Worm (Caenorhabditis elegans) whole organism, L1 larva: ENCODE data around the gene F45F2.9.

Experiments used
- C04F5.9 ChIP-seq: sonication (generic microtip); optimal IDR thresholded peaks from 2 replicates; lab custom pipeline; 2016; ENCODE audit warnings: missing genetic modification characterization, missing compliant biosample characterization
- C16A3.4 ChIP-seq: fragments of 150-350 bp; optimal IDR thresholded peaks from 2 replicates; lab custom pipeline; 2014; ENCODE audit warnings: missing biosample characterization, missing genetic modification characterization
- F16B12.6 ChIP-seq: fragments of 150-350 bp; optimal IDR thresholded peaks from 2 replicates; lab custom pipeline; 2014; ENCODE audit warnings: missing biosample characterization, missing genetic modification characterization
- Y116A8C.19 ChIP-seq: sonication (generic microtip); optimal IDR thresholded peaks from 2 replicates; lab custom pipeline; 2016; ENCODE audit warnings: missing compliant biosample characterization, missing genetic modification characterization, borderline replicate concordance
- aha-1 ChIP-seq: fragments of 150-350 bp; optimal IDR thresholded peaks from 2 replicates; lab custom pipeline; 2014; ENCODE audit warnings: missing biosample characterization, missing genetic modification characterization
- alr-1 ChIP-seq: fragments of 200-800 bp; sonication (Bioruptor generic); optimal IDR thresholded peaks from 2 replicates; lab custom pipeline; 2018; ENCODE audit warnings: borderline replicate concordance, mild to moderate bottlenecking, missing genetic modification characterization, missing compliant biosample characterization
- aly-2 ChIP-seq: fragments of 150-350 bp; optimal IDR thresholded peaks from 2 replicates; lab custom pipeline; 2014; ENCODE audit warnings: missing biosample characterization, missing genetic modification characterization
- ceh-63 ChIP-seq: fragments of 200-800 bp; sonication (Bioruptor generic); optimal IDR thresholded peaks from 2 replicates; lab custom pipeline; 2018; ENCODE audit warnings: mild to moderate bottlenecking, missing genetic modification characterization, missing compliant biosample characterization
- ceh-82 ChIP-seq, 3 experiments: fragments of 150-350 bp in 1 of 3; sonication (generic microtip) in 2 of 3; optimal IDR thresholded peaks; 2 replicates each; lab custom pipeline; 2014 to 2017; ENCODE audit warnings: missing biosample characterization in 3 of 3, missing genetic modification characterization in 3 of 3
- ces-1 ChIP-seq: fragments of 150-350 bp; optimal IDR thresholded peaks from 2 replicates; lab custom pipeline; 2014; ENCODE audit warnings: missing biosample characterization, missing genetic modification reagents, missing genetic modification characterization
- dpl-1 ChIP-seq, 3 experiments: fragments of 150-350 bp in 2 of 3; sonication (generic microtip) in 1 of 3; optimal IDR thresholded peaks; 2 replicates each; lab custom pipeline; 2014 to 2017; ENCODE audit warnings: missing biosample characterization in 3 of 3, missing genetic modification characterization in 3 of 3, missing genetic modification reagents in 3 of 3
- dsc-1 ChIP-seq: sonication (generic microtip); optimal IDR thresholded peaks from 2 replicates; lab custom pipeline; 2016; ENCODE audit warnings: mild to moderate bottlenecking, missing genetic modification characterization, missing compliant biosample characterization
- efl-1 ChIP-seq, 4 experiments: fragments of 150-350 bp; optimal IDR thresholded peaks in 3 of 4; peaks in 1 of 4; 1 replicate in 1 of 4; 2 replicates in 3 of 4; lab custom pipeline; 2014; ENCODE audit warnings: missing biosample characterization in 2 of 4, missing genetic modification characterization in 2 of 4, missing genetic modification reagents in 2 of 4
- egl-27 ChIP-seq, 2 experiments: fragments of 150-350 bp in 1 of 2; sonication (generic microtip); optimal IDR thresholded peaks; 3 replicates each; lab custom pipeline; 2017 to 2018; ENCODE audit warnings: missing biosample characterization in 2 of 2, missing genetic modification characterization in 2 of 2, missing genetic modification reagents in 2 of 2
- ets-5 ChIP-seq: fragments of 200-800 bp; sonication (Bioruptor generic); IDR thresholded peaks from 2 replicates; pipeline ENCODE4 v1.3.6; 2022; ENCODE audit warnings: missing genetic modification characterization, missing compliant biosample characterization
- fkh-4 ChIP-seq: sonication (generic microtip); optimal IDR thresholded peaks from 2 replicates; lab custom pipeline; 2016; ENCODE audit warnings: missing compliant biosample characterization, missing genetic modification characterization, borderline replicate concordance
- fkh-8 ChIP-seq: sonication (generic microtip); optimal IDR thresholded peaks from 2 replicates; lab custom pipeline; 2016; ENCODE audit warnings: mild to moderate bottlenecking, missing genetic modification characterization, missing compliant biosample characterization
- fos-1 ChIP-seq: fragments of 150-350 bp; optimal IDR thresholded peaks from 2 replicates; lab custom pipeline; 2014; ENCODE audit warnings: missing biosample characterization, missing genetic modification characterization
- hlh-4 ChIP-seq: sonication (generic microtip); optimal IDR thresholded peaks from 2 replicates; lab custom pipeline; 2016; ENCODE audit warnings: mild to moderate bottlenecking, missing genetic modification characterization, missing compliant biosample characterization
- hpl-2 ChIP-seq: fragments of 150-350 bp; optimal IDR thresholded peaks from 2 replicates; lab custom pipeline; 2014; ENCODE audit warnings: missing biosample characterization, missing genetic modification reagents, missing genetic modification characterization
- irx-1 ChIP-seq: sonication (generic microtip); optimal IDR thresholded peaks from 2 replicates; lab custom pipeline; 2016; ENCODE audit warnings: missing genetic modification characterization, missing compliant biosample characterization
- isw-1 ChIP-seq: fragments of 200-800 bp; sonication (Bioruptor generic); IDR thresholded peaks from 2 replicates; pipeline ENCODE4 v1.3.6; 2022; ENCODE audit warnings: missing genetic modification characterization, missing compliant biosample characterization
- lin-13 ChIP-seq: fragments of 150-350 bp; optimal IDR thresholded peaks from 2 replicates; lab custom pipeline; 2014; ENCODE audit warnings: missing biosample characterization, missing genetic modification reagents, missing genetic modification characterization
- lin-15B ChIP-seq: fragments of 150-350 bp; sonication (generic microtip); optimal IDR thresholded peaks from 3 replicates; lab custom pipeline; 2014; ENCODE audit warnings: missing biosample characterization, missing genetic modification characterization
- lin-35 ChIP-seq, 2 experiments: fragments of 150-350 bp; optimal IDR thresholded peaks; 2 replicates each; lab custom pipeline; 2014; ENCODE audit warnings: missing biosample characterization in 2 of 2, missing genetic modification characterization in 2 of 2, missing genetic modification reagents in 2 of 2
- lsy-2 ChIP-seq, 2 experiments: fragments of 150-350 bp; optimal IDR thresholded peaks; 2 replicates each; lab custom pipeline; 2014; ENCODE audit warnings: missing biosample characterization in 2 of 2, missing genetic modification characterization in 2 of 2
- mab-9 ChIP-seq: fragments of 200-800 bp; sonication (Bioruptor generic); IDR thresholded peaks from 2 replicates; pipeline ENCODE4 v1.3.6; 2022; ENCODE audit warnings: missing genetic modification reagents, missing genetic modification characterization, missing compliant biosample characterization
- mef-2 ChIP-seq: fragments of 150-350 bp; optimal IDR thresholded peaks from 2 replicates; lab custom pipeline; 2014; ENCODE audit warnings: missing biosample characterization, missing genetic modification characterization
- nhr-11 ChIP-seq: fragments of 150-350 bp; optimal IDR thresholded peaks from 2 replicates; lab custom pipeline; 2014; ENCODE audit warnings: missing biosample characterization, missing genetic modification characterization
- nhr-12 ChIP-seq: sonication (generic microtip); optimal IDR thresholded peaks from 2 replicates; lab custom pipeline; 2017; ENCODE audit warnings: missing biosample characterization, missing genetic modification characterization
- nhr-19 ChIP-seq: fragments of 200-800 bp; sonication (Bioruptor generic); conservative IDR thresholded peaks from 2 replicates; pipeline ENCODE4 v1.3.6; 2022; ENCODE audit warnings: missing genetic modification characterization, missing compliant biosample characterization
- nhr-47 ChIP-seq: sonication (generic microtip); optimal IDR thresholded peaks from 2 replicates; lab custom pipeline; 2016; ENCODE audit warnings: mild to moderate bottlenecking, missing genetic modification characterization, moderate library complexity, missing compliant biosample characterization
- nhr-71 ChIP-seq: sonication (generic microtip); optimal IDR thresholded peaks from 2 replicates; lab custom pipeline; 2016; ENCODE audit warnings: mild to moderate bottlenecking, missing genetic modification characterization, moderate library complexity, missing compliant biosample characterization
- pag-3 ChIP-seq: sonication (generic microtip); optimal IDR thresholded peaks from 2 replicates; lab custom pipeline; 2017; ENCODE audit warnings: missing genetic modification characterization, mild to moderate bottlenecking, missing compliant biosample characterization, antibody characterized with exemption, borderline replicate concordance; ENCODE audit not compliant: insufficient read depth
- pax-3 ChIP-seq: fragments of 200-800 bp; sonication (Bioruptor generic); optimal IDR thresholded peaks from 2 replicates; lab custom pipeline; 2018; ENCODE audit warnings: mild to moderate bottlenecking, missing genetic modification characterization, moderate library complexity, missing compliant biosample characterization
- rnt-1 ChIP-seq: sonication (generic microtip); optimal IDR thresholded peaks from 2 replicates; lab custom pipeline; 2016; ENCODE audit warnings: mild to moderate bottlenecking, missing genetic modification characterization, moderate library complexity, missing compliant biosample characterization
- sup-37 ChIP-seq: fragments of 200-800 bp; sonication (Bioruptor generic); optimal IDR thresholded peaks from 2 replicates; lab custom pipeline; 2018; ENCODE audit warnings: mild to moderate bottlenecking, missing genetic modification characterization, missing compliant biosample characterization
- swsn-7 ChIP-seq: sonication (generic microtip); optimal IDR thresholded peaks from 2 replicates; lab custom pipeline; 2016; ENCODE audit warnings: missing genetic modification characterization, missing compliant biosample characterization
- unc-30 ChIP-seq: sonication (generic microtip); optimal IDR thresholded peaks from 2 replicates; lab custom pipeline; 2017; ENCODE audit warnings: missing biosample characterization, missing genetic modification characterization
- zag-1 ChIP-seq: fragments of 150-350 bp; optimal IDR thresholded peaks from 2 replicates; lab custom pipeline; 2014; ENCODE audit warnings: missing biosample characterization, missing genetic modification characterization
- zip-4 ChIP-seq: fragments of 200-800 bp; sonication (Bioruptor generic); optimal IDR thresholded peaks from 2 replicates; lab custom pipeline; 2018; ENCODE audit warnings: mild to moderate bottlenecking, missing genetic modification characterization, moderate library complexity, missing compliant biosample characterization
- ztf-11 ChIP-seq, 2 experiments: sonication (generic microtip); optimal IDR thresholded peaks; 2 replicates each; lab custom pipeline; 2016 to 2017; ENCODE audit warnings: missing genetic modification characterization in 2 of 2, missing biosample characterization in 1 of 2, missing compliant biosample characterization in 1 of 2
- ztf-4 ChIP-seq: fragments of 150-350 bp; optimal IDR thresholded peaks from 2 replicates; lab custom pipeline; 2014; ENCODE audit warnings: missing biosample characterization, missing genetic modification characterization

The F45F2.9 gene

DNA sequence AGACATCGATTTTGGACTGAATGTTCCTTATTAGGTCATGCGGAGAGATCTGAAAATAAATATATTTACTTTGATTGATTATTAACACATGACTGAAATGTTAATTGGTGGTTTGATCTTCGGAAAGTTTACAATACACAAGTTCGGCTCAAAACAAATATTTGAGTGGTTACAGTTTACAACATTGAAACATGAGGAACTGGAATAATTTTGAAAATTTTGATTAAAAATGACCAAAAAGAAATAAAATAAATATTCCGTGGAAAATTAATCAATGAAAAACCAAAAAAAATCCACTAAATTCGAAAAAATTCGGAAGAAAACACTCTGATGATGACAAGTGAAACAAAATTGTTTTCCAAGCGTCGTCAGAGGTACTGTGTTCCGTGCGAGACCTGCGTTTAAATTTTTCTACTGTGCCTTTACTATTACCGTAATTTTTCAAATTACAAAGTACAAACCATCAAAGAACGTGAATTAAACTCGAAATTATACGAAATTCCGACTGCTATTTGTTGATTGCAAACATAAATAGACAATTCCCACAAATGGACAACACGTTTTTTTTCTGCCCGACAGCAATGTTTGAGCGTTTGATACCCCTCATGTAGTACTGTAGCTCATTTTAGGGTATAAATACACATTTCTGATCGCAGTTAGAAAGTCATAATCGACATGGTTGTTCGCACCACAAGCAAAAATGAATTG, 7.7 kb upstream of the F45F2.9 start, which contains the start of the genes F45F2.11 and otpl-7:
F45F2.11 (minus strand) TSS at position 51 of the 708 bp plus-strand sequence.
otpl-7 (plus strand) TSS at position 658 of the 708 bp plus-strand sequence.
- TF ChIP-seq nhr-47 (tag; lab: Kevin White, UChicago) (no peak), fos-1 (tag; lab: Kevin White, UChicago) (no peak), zag-1 (no peak), efl-1 (optimal IDR thresholded peaks at IDR 0.05; lab: Kevin White, UChicago) (no peak), efl-1 (GFP tag; optimal IDR thresholded peaks at IDR 0.05 in 1 of 2; lab: Kevin White, UChicago) (no peak)

DNA sequence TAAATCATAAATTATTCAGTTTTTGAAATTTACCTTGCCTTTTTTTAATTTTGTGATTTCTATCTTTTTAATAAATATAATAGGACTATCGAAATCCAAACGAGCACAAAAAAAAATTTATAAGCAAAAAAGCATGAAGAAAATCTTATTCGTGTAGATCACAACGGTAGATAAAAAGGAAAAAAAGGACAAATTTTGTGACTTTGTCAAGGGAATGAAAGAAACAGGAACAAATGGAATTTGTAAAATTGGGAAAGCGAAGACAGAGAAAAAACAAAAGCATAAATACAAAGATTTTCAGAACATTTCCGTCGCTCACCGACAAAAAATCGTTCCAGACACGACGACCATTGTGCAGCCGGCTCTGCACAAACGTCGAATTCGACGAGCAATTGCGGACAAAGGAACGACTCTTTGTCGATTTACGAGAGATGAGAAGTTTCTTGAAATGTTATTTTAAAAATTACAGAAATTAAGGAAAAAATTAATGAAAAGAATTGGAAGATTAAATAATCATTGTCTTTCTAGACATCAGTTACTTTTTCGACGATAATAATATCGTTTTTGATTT, 5.6 kb upstream of the F45F2.9 start, which contains the start of gene F45F2.10:
F45F2.10 (minus strand) TSS at position 51 of the 571 bp plus-strand sequence.
- TF ChIP-seq dpl-1 (GFP tag; optimal IDR thresholded peaks at IDR 0.05; lab: Kevin White, UChicago) (peak in 2 of 3 experiments; percentile 29 to 33), ztf-4 (tag; lab: Kevin White, UChicago) (no peak), F16B12.6 (peak; percentile 83), lin-35 (GFP tag; optimal IDR thresholded peaks at IDR 0.05; lab: Kevin White, UChicago) (peak; percentile 29 to 51), swsn-7 (peak; percentile 17), C16A3.4 (tag; lab: Kevin White, UChicago) (peak; percentile 33), rnt-1 (tag; lab: Kevin White, UChicago) (peak; percentile 27), zip-4 (GFP tag; lab: Kevin White, UChicago) (no peak), mef-2 (tag; lab: Kevin White, UChicago) (no peak), sup-37 (GFP tag; lab: Kevin White, UChicago) (no peak), efl-1 (optimal IDR thresholded peaks at IDR 0.05; lab: Kevin White, UChicago) (peak; percentile 28 to 36), efl-1 (GFP tag; optimal IDR thresholded peaks at IDR 0.05 in 1 of 2; lab: Kevin White, UChicago) (peak; percentile 41 to 91)
- TF ChIP-seq, all 84 proteins: peak for 7

DNA sequence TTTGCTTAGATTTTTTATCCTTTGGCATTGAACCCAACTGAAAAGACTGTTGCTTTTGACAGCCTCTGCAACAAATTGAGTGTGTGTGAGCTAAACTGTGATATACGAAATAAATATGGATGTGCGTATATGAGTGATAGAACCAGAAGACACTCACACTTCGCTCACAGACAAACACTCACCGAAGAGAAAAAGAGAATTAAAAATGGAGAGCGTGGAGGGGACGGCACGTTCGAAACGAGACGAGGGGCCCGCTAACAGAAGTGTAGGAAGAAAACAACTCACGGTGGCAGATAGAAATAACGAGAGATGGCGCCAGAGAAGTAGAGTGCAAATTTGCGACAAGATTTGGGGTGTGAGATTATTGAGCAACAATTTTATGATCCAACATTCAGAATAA, 5.0 kb upstream of the F45F2.9 start:
- TF ChIP-seq fkh-4 (tag; lab: Kevin White, UChicago) = no peak
- peak; percentile 45 for TF ChIP-seq pag-3 (tag; lab: Kevin White, UChicago)
- TF ChIP-seq alr-1 (tag; lab: Kevin White, UChicago) = no peak
- no peak for TF ChIP-seq nhr-11 (tag; lab: Kevin White, UChicago)
- no peak for TF ChIP-seq lin-13
- TF ChIP-seq nhr-47 (tag; lab: Kevin White, UChicago) = no peak
- TF ChIP-seq zip-4 (GFP tag; lab: Kevin White, UChicago) = no peak
- no peak for TF ChIP-seq hpl-2 (GFP tag; lab: Kevin White, UChicago)
- peak in 1 of 2 experiments; percentile 50 for TF ChIP-seq lsy-2 (tag; optimal IDR thresholded peaks at IDR 0.05; lab: Kevin White, UChicago)
- no peak for TF ChIP-seq irx-1
- no peak for TF ChIP-seq fkh-8
- TF ChIP-seq Y116A8C.19 = no peak
- TF ChIP-seq ztf-11 (tag; optimal IDR thresholded peaks at IDR 0.05; lab: Kevin White, UChicago) = no peak
- no peak for TF ChIP-seq unc-30
- TF ChIP-seq ces-1 = no peak
- no peak for TF ChIP-seq ceh-63
- no peak for TF ChIP-seq ztf-4 (tag; lab: Kevin White, UChicago)
- no peak for TF ChIP-seq egl-27 (tag; optimal IDR thresholded peaks at IDR 0.05; lab: Kevin White, UChicago)
- TF ChIP-seq ets-5 (GFP tag; lab: Robert Waterston, UW) = no peak
- TF ChIP-seq mef-2 (tag; lab: Kevin White, UChicago) = no peak
- peak; percentile 46 for TF ChIP-seq rnt-1 (tag; lab: Kevin White, UChicago)
- TF ChIP-seq hlh-4 = no peak
- TF ChIP-seq ceh-82 (tag; optimal IDR thresholded peaks at IDR 0.05; lab: Kevin White, UChicago) = peak in 1 of 3 experiments; percentile 24
- TF ChIP-seq isw-1 (GFP tag; lab: Robert Waterston, UW) = no peak
- TF ChIP-seq zag-1 = no peak
- TF ChIP-seq aly-2 = no peak
- TF ChIP-seq lin-15B (tag; lab: Kevin White, UChicago) = no peak
- TF ChIP-seq mab-9 (GFP tag; lab: Robert Waterston, UW) = no peak
- TF ChIP-seq dsc-1 (tag; lab: Kevin White, UChicago) = peak; percentile 3
- no peak for TF ChIP-seq C04F5.9
- no peak for TF ChIP-seq aha-1 (tag; lab: Kevin White, UChicago)
- TF ChIP-seq nhr-19 (GFP tag; lab: Robert Waterston, UW) = no peak
- peak; percentile 32 for TF ChIP-seq nhr-71 (tag; lab: Kevin White, UChicago)
- no peak for TF ChIP-seq nhr-12 (tag; lab: Kevin White, UChicago)
- TF ChIP-seq pax-3 (tag; lab: Kevin White, UChicago) = no peak
- no peak for TF ChIP-seq fos-1 (tag; lab: Kevin White, UChicago)
- peak; percentile 26 to 34 for TF ChIP-seq efl-1 (optimal IDR thresholded peaks at IDR 0.05; lab: Kevin White, UChicago)
- no peak for TF ChIP-seq efl-1 (GFP tag; optimal IDR thresholded peaks at IDR 0.05 in 1 of 2; lab: Kevin White, UChicago)
